Worm (Caenorhabditis elegans) whole organism, young adult: ENCODE results near the gene R07C3.13.
A peak's percentile ranks its signal among the peaks of the same experiment; 100 is the strongest.
"Not testable (repeated sequence)": the region's sequence is repeated elsewhere in the genome, so short reads cannot be mapped to it uniquely, and the experiment has no call there.

Source experiments
- C06A6.2 ChIP-seq: fragments of 200-800 bp; sonication (Bioruptor generic); conservative IDR thresholded peaks from 2 replicates; pipeline ENCODE4 v1.3.6; 2022; ENCODE audit warnings: missing genetic modification characterization, missing compliant biosample characterization
- F37B4.10 ChIP-seq: fragments of 200-800 bp; sonication (Bioruptor generic); IDR thresholded peaks from 2 replicates; pipeline ENCODE4 v1.3.6; 2022; ENCODE audit warnings: missing genetic modification characterization, missing compliant biosample characterization
- Y79H2A.3 ChIP-seq: fragments of 200-800 bp; sonication (Bioruptor generic); conservative IDR thresholded peaks from 2 replicates; pipeline ENCODE4 v1.3.6; 2022; ENCODE audit warnings: missing genetic modification reagents, missing genetic modification characterization, missing compliant biosample characterization
- aptf-3 ChIP-seq: fragments of 200-800 bp; sonication (Bioruptor generic); IDR thresholded peaks from 2 replicates; pipeline ENCODE4 v1.3.6; 2022; ENCODE audit warnings: missing genetic modification characterization, missing compliant biosample characterization
- attf-3 ChIP-seq: fragments of 200-800 bp; sonication (Bioruptor generic); conservative IDR thresholded peaks from 2 replicates; pipeline ENCODE4 v1.3.6; 2022; ENCODE audit warnings: missing genetic modification reagents, missing genetic modification characterization, missing compliant biosample characterization
- bed-2 ChIP-seq: fragments of 200-800 bp; sonication (Bioruptor generic); IDR thresholded peaks from 2 replicates; pipeline ENCODE4 v1.3.6; 2022; ENCODE audit warnings: missing genetic modification reagents, missing genetic modification characterization, missing compliant biosample characterization
- ccch-3 ChIP-seq: fragments of 200-800 bp; sonication (Bioruptor generic); optimal IDR thresholded peaks from 2 replicates; lab custom pipeline; 2018; ENCODE audit warnings: mild to moderate bottlenecking, missing genetic modification characterization, missing compliant biosample characterization
- cebp-1 ChIP-seq, 2 experiments: fragments of 200-800 bp in 1 of 2; sonication (Bioruptor generic) in 1 of 2; sonication (generic microtip) in 1 of 2; IDR thresholded peaks in 1 of 2; optimal IDR thresholded peaks in 1 of 2; 2 replicates each; pipeline versions ENCODE4 v1.3.6 to Lab custom; 2017 to 2022; ENCODE audit warnings: missing compliant biosample characterization in 2 of 2, missing genetic modification characterization in 2 of 2, mild to moderate bottlenecking in 1 of 2, missing genetic modification reagents in 1 of 2, moderate library complexity in 1 of 2
- ceh-27 ChIP-seq: fragments of 200-800 bp; sonication (Bioruptor generic); optimal IDR thresholded peaks from 2 replicates; lab custom pipeline; 2018; ENCODE audit warnings: mild to moderate bottlenecking, missing genetic modification characterization, moderate library complexity, missing compliant biosample characterization
- ceh-91 ChIP-seq: fragments of 200-800 bp; sonication (Bioruptor generic); IDR thresholded peaks from 2 replicates; pipeline ENCODE4 v1.3.6; 2022; ENCODE audit warnings: missing genetic modification reagents, missing genetic modification characterization, missing compliant biosample characterization
- dox-1 ChIP-seq: fragments of 200-800 bp; sonication (Bioruptor generic); IDR thresholded peaks from 2 replicates; pipeline ENCODE4 v1.3.6; 2022; ENCODE audit warnings: missing genetic modification reagents, missing genetic modification characterization, missing compliant biosample characterization
- dpl-1 ChIP-seq: fragments of 150-350 bp; optimal IDR thresholded peaks from 2 replicates; lab custom pipeline; 2014; ENCODE audit warnings: missing biosample characterization, missing genetic modification reagents, missing genetic modification characterization
- hmg-1.2 ChIP-seq: fragments of 200-800 bp; sonication (Bioruptor generic); IDR thresholded peaks from 2 replicates; pipeline ENCODE4 v1.3.6; 2022; ENCODE audit warnings: missing genetic modification reagents, missing genetic modification characterization, missing compliant biosample characterization
- hmg-20 ChIP-seq: fragments of 200-800 bp; sonication (Bioruptor generic); IDR thresholded peaks from 2 replicates; pipeline ENCODE4 v1.3.6; 2022; ENCODE audit warnings: missing genetic modification reagents, missing genetic modification characterization, missing compliant biosample characterization
- lag-1 ChIP-seq: fragments of 200-800 bp; sonication (Bioruptor generic); IDR thresholded peaks from 2 replicates; pipeline ENCODE4 v1.3.6; 2022; ENCODE audit warnings: missing genetic modification reagents, missing genetic modification characterization, missing compliant biosample characterization
- let-607 ChIP-seq, 2 experiments: fragments of 200-800 bp in 1 of 2; sonication (Bioruptor generic) in 1 of 2; sonication (generic microtip) in 1 of 2; optimal IDR thresholded peaks; 2 replicates each; lab custom pipeline; 2016 to 2018; ENCODE audit warnings: mild to moderate bottlenecking in 2 of 2, missing compliant biosample characterization in 2 of 2, missing genetic modification characterization in 2 of 2, moderate library complexity in 2 of 2, missing genotype in 1 of 2
- lin-35 ChIP-seq, 3 experiments: fragments of 150-350 bp in 2 of 3; sonication (generic microtip) in 1 of 3; optimal IDR thresholded peaks; 2 replicates each; lab custom pipeline; 2014 to 2018; ENCODE audit warnings: missing biosample characterization in 3 of 3, missing genetic modification characterization in 3 of 3, missing genetic modification reagents in 3 of 3
- lir-1 ChIP-seq: fragments of 200-800 bp; sonication (Bioruptor generic); conservative IDR thresholded peaks from 2 replicates; pipeline ENCODE4 v1.3.6; 2022; ENCODE audit warnings: missing genetic modification reagents, missing genetic modification characterization, missing compliant biosample characterization
- madf-3 ChIP-seq: fragments of 200-800 bp; sonication (Bioruptor generic); IDR thresholded peaks from 2 replicates; pipeline ENCODE4 v1.3.6; 2022; ENCODE audit warnings: missing genetic modification reagents, missing genetic modification characterization, missing compliant biosample characterization
- mxl-1 ChIP-seq: sonication (generic microtip); optimal IDR thresholded peaks from 2 replicates; lab custom pipeline; 2016; ENCODE audit warnings: missing genetic modification characterization, missing compliant biosample characterization
- nfya-2 ChIP-seq: fragments of 200-800 bp; sonication (Bioruptor generic); IDR thresholded peaks from 2 replicates; pipeline ENCODE4 v1.3.6; 2022; ENCODE audit warnings: missing genetic modification reagents, missing genetic modification characterization, missing compliant biosample characterization
- nhr-80 ChIP-seq: sonication (generic microtip); optimal IDR thresholded peaks from 2 replicates; lab custom pipeline; 2016; ENCODE audit warnings: missing genetic modification characterization, missing compliant biosample characterization
- rcor-1 ChIP-seq: fragments of 200-800 bp; sonication (Bioruptor generic); IDR thresholded peaks from 2 replicates; pipeline ENCODE4 v1.3.6; 2022; ENCODE audit warnings: missing genetic modification reagents, missing genetic modification characterization, missing compliant biosample characterization
- snpc-1.1 ChIP-seq: sonication (generic microtip); optimal IDR thresholded peaks from 2 replicates; lab custom pipeline; 2017; ENCODE audit warnings: missing genetic modification characterization, mild to moderate bottlenecking, missing compliant biosample characterization, antibody characterized with exemption, moderate library complexity, missing genotype, missing genetic modification reagents; ENCODE audit not compliant: insufficient read depth
- snpc-3.4 ChIP-seq: sonication (generic microtip); optimal IDR thresholded peaks from 2 replicates; lab custom pipeline; 2017; ENCODE audit warnings: missing genetic modification characterization, mild to moderate bottlenecking, missing compliant biosample characterization, antibody characterized with exemption, moderate library complexity, missing genotype, missing genetic modification reagents
- sptf-2 ChIP-seq: fragments of 200-800 bp; sonication (Bioruptor generic); optimal IDR thresholded peaks from 2 replicates; lab custom pipeline; 2018; ENCODE audit warnings: mild to moderate bottlenecking, missing genetic modification characterization, missing compliant biosample characterization
- unc-62 ChIP-seq: fragments of 150-350 bp; optimal IDR thresholded peaks from 2 replicates; lab custom pipeline; 2014; ENCODE audit warnings: missing biosample characterization, missing genetic modification reagents, missing genetic modification characterization
- zfh-2 ChIP-seq: fragments of 200-800 bp; sonication (Bioruptor generic); conservative IDR thresholded peaks from 2 replicates; pipeline ENCODE4 v1.3.6; 2022; ENCODE audit warnings: missing genetic modification reagents, missing genetic modification characterization, missing compliant biosample characterization
- ztf-6 ChIP-seq: fragments of 200-800 bp; sonication (Bioruptor generic); IDR thresholded peaks from 2 replicates; pipeline ENCODE4 v1.3.6; 2022; ENCODE audit warnings: missing genetic modification reagents, missing genetic modification characterization, missing compliant biosample characterization

The R07C3.13 gene

DNA sequence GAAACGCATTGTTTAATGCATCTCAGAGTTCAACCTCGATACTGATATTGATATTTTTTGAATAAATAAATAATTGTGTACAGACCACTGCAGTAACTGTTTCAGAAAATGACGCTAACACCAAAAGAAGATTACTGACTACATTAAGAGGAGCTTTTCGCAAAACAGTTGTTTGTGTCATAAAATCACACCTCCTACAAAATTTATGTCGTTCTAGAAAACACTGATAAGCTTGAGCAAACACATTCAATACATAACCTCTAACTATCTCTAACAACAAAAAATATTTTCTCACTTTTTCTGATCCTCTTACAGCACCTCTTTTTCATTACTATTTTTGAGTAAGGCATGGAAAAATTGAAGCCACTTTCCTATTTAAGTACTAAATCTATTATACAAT, 27.4 kb upstream of the R07C3.13 start, which contains the start of gene fbxc-7:
TSS of gene fbxc-7 (plus strand) at position 301 of the 400 bp plus-strand sequence.
- not testable (repeated sequence) for TF ChIP-seq bed-2 (GFP tag; lab: Robert Waterston, UW); F37B4.10 (GFP tag; lab: Robert Waterston, UW); ccch-3

DNA sequence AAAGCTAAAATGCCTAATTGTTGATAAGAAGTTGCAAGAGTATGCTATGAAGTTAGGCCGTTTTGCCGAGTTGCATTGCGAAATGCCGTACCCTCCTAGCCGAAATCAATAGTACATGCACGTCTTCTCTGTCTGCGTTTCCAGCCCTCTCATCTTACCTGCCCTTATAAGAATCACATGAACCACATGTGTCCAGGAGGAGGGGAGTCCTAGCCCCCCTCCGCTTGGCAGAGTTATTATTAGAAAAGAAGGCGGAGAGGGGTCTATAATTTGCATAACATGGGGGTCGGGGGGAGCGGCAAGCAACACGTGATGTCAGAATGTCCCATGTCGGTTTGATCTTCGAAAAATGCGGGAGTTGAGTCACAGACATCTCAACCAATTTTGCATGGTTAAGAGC, 25.8 kb upstream of the R07C3.13 start:
- TF ChIP-seq lir-1 (GFP tag; lab: Robert Waterston, UW) (no peak), Y79H2A.3 (GFP tag; lab: Robert Waterston, UW) (no peak), zfh-2 (GFP tag; lab: Robert Waterston, UW) (0 out of 2 replicates have a peak, but pooled peaks have one; percentile 5), C06A6.2 (GFP tag; lab: Robert Waterston, UW) (no peak)

DNA sequence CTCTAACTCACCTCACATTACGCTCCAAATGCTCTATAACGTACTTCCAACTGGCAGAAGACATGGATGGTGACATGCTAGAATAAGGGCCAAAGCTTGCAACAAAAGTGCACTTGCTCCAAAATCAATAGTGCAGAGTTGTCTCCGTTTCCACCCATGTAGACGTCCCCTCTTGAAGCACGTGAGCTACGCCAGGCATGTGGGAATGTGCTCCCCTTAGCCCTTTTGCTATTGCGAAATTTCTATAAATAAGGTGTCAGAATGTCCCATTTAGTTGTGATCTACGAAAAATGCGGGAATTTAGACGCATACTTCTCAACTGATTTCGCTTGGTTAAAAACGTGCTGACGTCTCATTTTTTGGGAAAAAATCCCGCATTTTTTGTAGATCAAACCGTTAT, 23.1 kb upstream of the R07C3.13 start:
- no peak for TF ChIP-seq aptf-3
- TF ChIP-seq madf-3 (GFP tag; lab: Robert Waterston, UW): 0 out of 2 replicates have a peak, but pooled peaks have one; percentile 41
- TF ChIP-seq C06A6.2 (GFP tag; lab: Robert Waterston, UW): no peak
- no peak for TF ChIP-seq ceh-27
- no peak for TF ChIP-seq lin-35 (GFP tag; optimal IDR thresholded peaks at IDR 0.05; lab: Kevin White, UChicago)
- TF ChIP-seq ceh-91: no peak
- TF ChIP-seq nhr-80 (tag; lab: Kevin White, UChicago): no peak
- TF ChIP-seq sptf-2 (GFP tag; lab: Kevin White, UChicago): no peak
- peak; percentile 68 for TF ChIP-seq cebp-1 (GFP tag; IDR thresholded peaks at IDR 0.05; lab: Robert Waterston, UW)
- TF ChIP-seq cebp-1 (tag; optimal IDR thresholded peaks at IDR 0.05; lab: Kevin White, UChicago): peak; percentile 91
- TF ChIP-seq ztf-6 (GFP tag; lab: Robert Waterston, UW): no peak
- no peak for TF ChIP-seq snpc-3.4 (tag; lab: Kevin White, UChicago)

DNA sequence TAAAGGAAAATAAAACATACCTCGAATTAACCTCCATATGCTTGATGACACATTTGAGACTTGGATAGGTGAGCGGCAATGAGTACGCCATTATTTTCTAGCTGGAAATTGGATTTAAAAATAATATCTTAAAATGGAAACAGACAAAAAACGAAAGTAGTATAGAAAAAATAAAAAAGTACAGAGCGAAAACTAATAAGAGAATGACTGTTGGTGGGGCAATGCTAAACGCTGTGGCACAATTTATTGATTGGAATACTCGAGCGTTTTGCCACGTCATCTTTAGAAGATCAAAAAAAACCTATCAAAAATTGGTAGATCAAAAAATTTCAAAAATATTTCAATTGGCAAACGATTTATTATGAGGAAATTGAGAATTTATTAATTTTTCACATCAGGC, 20.9 kb upstream of the R07C3.13 start, which contains the start of gene fbxc-32:
TSS of gene fbxc-32 (minus strand) at position 101 of the 400 bp plus-strand sequence.
- TF ChIP-seq mxl-1 (no peak), let-607 (tag; optimal IDR thresholded peaks at IDR 0.05; lab: Kevin White, UChicago) (no peak), unc-62 (GFP tag; lab: Kevin White, UChicago) (no peak), snpc-1.1 (no peak), hmg-20 (GFP tag; lab: Robert Waterston, UW) (no peak)

DNA sequence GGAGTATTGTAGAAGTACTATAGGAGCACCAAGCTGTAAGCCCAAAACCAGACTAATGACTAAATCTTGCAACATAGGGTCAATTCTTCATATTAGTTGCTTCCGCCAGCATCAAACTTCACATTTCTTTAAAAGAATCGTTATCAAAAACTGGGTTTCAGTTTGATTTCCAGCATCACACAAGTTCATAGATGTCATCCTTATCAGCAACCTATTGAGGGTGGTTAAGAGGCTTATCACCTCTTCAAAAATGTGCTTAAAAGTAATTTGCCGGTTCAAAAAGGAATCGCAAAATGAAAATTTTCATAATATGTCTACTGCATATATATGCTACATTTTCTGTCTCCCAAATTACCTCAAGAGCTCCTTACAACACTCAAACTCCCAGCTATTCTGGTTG, 16.5 kb upstream of the R07C3.13 start, which contains the start of gene clec-43:
TSS of gene clec-43 (plus strand) at position 294 of the 400 bp plus-strand sequence.
- no peak for TF ChIP-seq madf-3 (GFP tag; lab: Robert Waterston, UW)
- peak; percentile 70 for TF ChIP-seq nhr-80 (tag; lab: Kevin White, UChicago)
- TF ChIP-seq lag-1 (GFP tag; lab: Robert Waterston, UW): no peak
- TF ChIP-seq F37B4.10 (GFP tag; lab: Robert Waterston, UW): 0 out of 2 replicates have a peak, but pooled peaks have one; percentile 23
- TF ChIP-seq snpc-1.1: no peak
- TF ChIP-seq hmg-1.2 (GFP tag; lab: Robert Waterston, UW): no peak
- TF ChIP-seq nfya-2 (GFP tag; lab: Robert Waterston, UW): no peak
- TF ChIP-seq rcor-1 (GFP tag; lab: Robert Waterston, UW): no peak
- TF ChIP-seq dpl-1 (GFP tag; lab: Kevin White, UChicago): no peak
- TF ChIP-seq snpc-3.4 (tag; lab: Kevin White, UChicago): no peak

DNA sequence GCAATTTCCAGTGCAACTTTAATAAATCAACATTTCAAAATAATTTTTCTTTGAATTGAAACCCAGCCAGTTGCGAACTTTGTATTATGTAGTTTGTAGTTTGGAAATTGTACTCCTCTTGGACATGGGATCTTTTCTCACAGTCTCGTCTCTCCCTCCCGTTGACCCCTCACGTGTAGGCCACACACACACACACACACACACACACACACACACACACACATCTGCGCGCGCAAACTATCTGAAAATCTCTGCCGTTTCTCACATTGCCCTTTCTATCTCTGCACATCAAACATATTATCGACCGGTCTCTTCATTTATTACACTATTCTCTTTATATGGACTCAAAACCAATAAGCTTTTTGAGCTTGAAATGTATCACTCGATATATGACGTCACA, 13.5 kb upstream of the R07C3.13 start, which contains the start of gene fbxc-36:
TSS of gene fbxc-36 (plus strand) at position 205 of the 400 bp plus-strand sequence.
- TF ChIP-seq dox-1 (no peak), lag-1 (GFP tag; lab: Robert Waterston, UW) (no peak), attf-3 (GFP tag; lab: Robert Waterston, UW) (no peak)
